Worm (Caenorhabditis elegans): Measurements from ENCODE around the gene T28H10.2.

DNA sequence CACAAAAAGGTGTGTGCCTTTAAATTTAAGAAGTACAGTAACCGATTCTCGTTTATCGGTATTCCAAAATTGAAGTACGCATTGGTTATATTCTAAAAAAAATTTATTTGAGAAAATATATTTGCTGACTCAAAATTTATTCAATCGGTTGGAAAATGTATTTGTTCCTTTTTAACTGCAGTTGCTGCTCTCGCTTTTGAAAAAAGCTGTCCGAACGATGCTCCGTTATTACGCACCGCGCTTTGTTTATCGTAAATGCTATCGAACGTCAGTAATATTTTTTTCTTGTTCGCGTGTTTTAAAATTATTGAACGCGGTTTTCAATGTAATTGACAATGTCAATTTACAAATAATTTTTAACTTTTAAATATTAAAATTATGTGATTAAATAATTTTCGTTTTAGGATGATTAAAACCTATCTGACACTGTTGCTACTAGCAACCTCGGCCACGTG, 47.6 kb upstream of the T28H10.2 start, which contains the start of gene sel-1:
- TF ChIP-seq F13H6.1 (tag; optimal IDR thresholded peaks at IDR 0.05) (no peak), ref-2 (tag; optimal IDR thresholded peaks at IDR 0.05) (no peak), fkh-10 (GFP tag; optimal IDR thresholded peaks at IDR 0.05) (no peak), syd-9 (tag; optimal IDR thresholded peaks at IDR 0.05) (no peak), C08G9.2 (tag; optimal IDR thresholded peaks at IDR 0.05) (no peak), nhr-11 (tag; optimal IDR thresholded peaks at IDR 0.05) (no peak), elt-2 (tag; optimal IDR thresholded peaks at IDR 0.05) (no peak), K02D7.2 (tag; optimal IDR thresholded peaks at IDR 0.05) (no peak), Y22D7AL.16 (tag; optimal IDR thresholded peaks at IDR 0.05) (no peak), rnt-1 (tag; optimal IDR thresholded peaks at IDR 0.05) (no peak), hlh-6 (tag; optimal IDR thresholded peaks at IDR 0.05) (no peak), che-1 (tag; optimal IDR thresholded peaks at IDR 0.05) (no peak), ceh-9 (tag; optimal IDR thresholded peaks at IDR 0.05) (no peak)
